Worm (Caenorhabditis elegans) whole organism, L4/young adult: ENCODE measurements around the gene C42D4.18.
A peak's percentile ranks its signal among the peaks of the same experiment; 100 is the strongest.

Experiments used
- W03F9.2 ChIP-seq: fragments of 150-350 bp; optimal IDR thresholded peaks from 2 replicates; lab custom pipeline; 2014; ENCODE audit warnings: missing biosample characterization, missing genetic modification characterization
- dao-5 ChIP-seq: sonication (generic microtip); optimal IDR thresholded peaks from 2 replicates; lab custom pipeline; 2016; ENCODE audit warnings: missing genotype, missing genetic modification characterization, moderate library complexity, missing compliant biosample characterization
- him-1 ChIP-seq: sonication (generic microtip); optimal IDR thresholded peaks from 2 replicates; lab custom pipeline; 2016; ENCODE audit warnings: missing genotype, missing genetic modification reagents, missing genetic modification characterization, missing compliant biosample characterization

The C42D4.18 gene

ce11 chrIV:7166553-7166952 lies at the start of gene C42D4.18:
C42D4.18 (plus strand) TSS chrIV:7166783.
- TF ChIP-seq him-1 (tag; lab: Kevin White, UChicago) (no peak), dao-5 (no peak), W03F9.2 (tag; lab: Kevin White, UChicago) (no peak)

DNA sequence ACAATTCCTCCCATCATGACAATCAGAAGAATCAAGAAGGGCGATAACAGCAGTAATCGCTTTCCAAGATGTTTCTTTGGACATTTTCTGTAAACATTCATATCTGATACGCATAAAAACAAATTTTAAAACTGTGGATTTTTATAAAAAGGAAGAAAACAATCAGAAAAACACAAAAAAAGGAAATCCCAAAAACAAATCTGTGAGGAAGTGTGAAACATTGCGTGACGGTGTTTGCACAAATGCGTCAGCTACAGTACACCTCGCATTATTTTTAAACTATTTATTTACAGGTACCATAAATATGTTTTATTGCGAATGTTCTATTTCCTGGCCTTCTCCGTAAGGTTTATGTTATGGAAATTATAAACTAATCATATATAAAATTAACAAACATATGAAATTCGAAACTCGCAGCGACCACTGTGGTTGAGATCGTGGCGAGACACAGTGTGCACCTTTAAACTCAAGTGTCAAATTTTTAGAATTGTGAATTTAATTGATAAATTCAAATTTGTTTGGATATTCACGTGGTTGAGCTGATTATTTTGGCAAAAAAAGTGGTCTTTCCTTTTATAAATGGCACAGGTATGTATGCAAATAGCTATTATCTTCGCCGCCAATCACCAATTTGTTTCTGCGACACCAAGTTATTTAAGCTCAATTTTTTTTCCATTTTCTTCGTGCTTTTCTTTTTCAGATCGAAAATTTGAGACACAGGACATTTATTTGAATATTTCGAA lies 45.1 kb upstream of the C42D4.18 start, which contains the start of the genes C34D4.10 and str-48:
C34D4.10 (minus strand) TSS at position 101 of the 743 bp plus-strand sequence.
str-48 (plus strand) TSS at position 693 of the 743 bp plus-strand sequence.
- TF ChIP-seq him-1 (tag; lab: Kevin White, UChicago), result no peak
- TF ChIP-seq W03F9.2 (tag; lab: Kevin White, UChicago), result no peak
- TF ChIP-seq dao-5, result no peak

DNA sequence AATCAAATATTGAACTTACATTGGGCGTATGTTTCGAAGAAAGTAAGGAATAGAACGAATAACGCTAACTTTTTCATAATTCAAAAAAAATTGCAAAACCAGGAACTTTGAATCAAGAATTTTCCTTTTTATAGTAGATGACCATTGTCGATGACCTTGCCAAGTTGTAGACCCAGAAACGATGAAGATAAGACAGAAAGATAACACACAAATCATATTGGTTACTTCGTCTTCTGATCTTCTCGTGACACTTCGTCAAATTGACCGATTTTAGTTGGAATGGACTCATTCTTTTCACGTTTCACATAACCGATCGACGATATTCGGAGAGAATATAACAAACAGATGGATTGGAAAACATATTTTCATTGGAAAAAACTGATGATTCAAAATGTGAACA lies 34.8 kb upstream of the C42D4.18 start, which contains the start of gene grsp-3:
grsp-3 (minus strand) TSS at position 149 of the 400 bp plus-strand sequence.
- no peak for TF ChIP-seq him-1 (tag; lab: Kevin White, UChicago)
- TF ChIP-seq W03F9.2 (tag; lab: Kevin White, UChicago), result no peak
- no peak for TF ChIP-seq dao-5

- TF ChIP-seq dao-5 (no peak), him-1 (tag; lab: Kevin White, UChicago) (no peak), W03F9.2 (tag; lab: Kevin White, UChicago) (no peak)
Measured at ce11 chrIV:7133140-7133539, 33.4 kb upstream of the C42D4.18 start, which contains the start of gene cyn-12. cyn-12 (minus strand) TSS chrIV:7133217.

DNA sequence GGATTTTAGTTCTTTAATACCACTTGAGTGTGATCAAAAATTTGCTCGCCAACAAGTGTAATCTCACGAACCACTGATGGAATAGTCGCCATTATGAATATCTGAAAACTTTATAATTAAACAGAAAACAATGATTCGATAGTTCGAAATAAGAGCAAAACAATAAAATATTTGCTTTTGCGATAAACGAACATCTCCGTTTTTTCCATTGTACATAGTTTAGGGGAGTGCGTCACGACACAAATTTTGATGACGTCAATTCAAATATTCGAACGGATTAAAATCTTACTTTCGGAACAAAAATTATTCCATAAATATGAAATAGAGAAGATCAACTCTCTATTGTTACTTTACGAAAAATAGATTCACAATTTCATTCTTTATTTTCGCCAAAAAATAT lies 32.6 kb upstream of the C42D4.18 start, which contains the start of gene mutd-1:
mutd-1 (minus strand) TSS at position 101 of the 400 bp plus-strand sequence.
- TF ChIP-seq W03F9.2 (tag; lab: Kevin White, UChicago) (no peak), him-1 (tag; lab: Kevin White, UChicago) (no peak), dao-5 (no peak)

ce11 chrIV:7139143-7139542 lies 27.4 kb upstream of the C42D4.18 start:
- TF ChIP-seq W03F9.2 (tag; lab: Kevin White, UChicago) (no peak), dao-5 (no peak), him-1 (tag; lab: Kevin White, UChicago) (no peak)

ce11 chrIV:7144670-7145257 lies 21.8 kb upstream of the C42D4.18 start, which contains the start of gene hecd-1:
hecd-1 (minus strand) TSS chrIV:7144720.
- TF ChIP-seq dao-5 (no peak), him-1 (tag; lab: Kevin White, UChicago) (no peak), W03F9.2 (tag; lab: Kevin White, UChicago) (no peak)

- TF ChIP-seq W03F9.2 (tag; lab: Kevin White, UChicago) (peak; percentile 21), dao-5 (no peak), him-1 (tag; lab: Kevin White, UChicago) (no peak)
Measured at ce11 chrIV:7147722-7148121, 18.9 kb upstream of the C42D4.18 start.

ce11 chrIV:7149020-7149601 lies 17.5 kb upstream of the C42D4.18 start, which contains the start of gene C34D4.4:
C34D4.4 (plus strand) TSS chrIV:7149361.
- no peak for TF ChIP-seq him-1 (tag; lab: Kevin White, UChicago)
- TF ChIP-seq W03F9.2 (tag; lab: Kevin White, UChicago), result no peak
- no peak for TF ChIP-seq dao-5

DNA sequence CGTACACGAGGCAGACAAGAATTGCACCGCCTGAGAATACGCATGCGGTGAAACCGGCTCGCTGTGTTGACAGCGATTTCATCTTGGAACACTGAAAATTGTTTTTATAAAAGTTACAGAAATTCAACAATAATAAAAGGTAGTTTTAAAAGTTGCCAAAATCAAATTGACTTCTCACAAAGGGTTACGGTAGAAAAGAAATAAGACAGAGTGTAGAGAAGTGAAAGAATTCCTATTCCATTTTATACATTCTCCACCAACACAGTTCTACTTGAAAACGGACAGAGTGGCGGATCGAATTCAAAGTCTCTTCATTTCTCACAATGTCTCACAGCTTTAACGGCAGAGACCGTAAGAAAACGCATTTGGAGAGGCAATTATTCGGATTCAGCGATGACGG lies 14.2 kb upstream of the C42D4.18 start, which contains the start of gene col-113:
col-113 (minus strand) TSS at position 101 of the 400 bp plus-strand sequence.
- TF ChIP-seq W03F9.2 (tag; lab: Kevin White, UChicago) (no peak), him-1 (tag; lab: Kevin White, UChicago) (no peak), dao-5 (no peak)

DNA sequence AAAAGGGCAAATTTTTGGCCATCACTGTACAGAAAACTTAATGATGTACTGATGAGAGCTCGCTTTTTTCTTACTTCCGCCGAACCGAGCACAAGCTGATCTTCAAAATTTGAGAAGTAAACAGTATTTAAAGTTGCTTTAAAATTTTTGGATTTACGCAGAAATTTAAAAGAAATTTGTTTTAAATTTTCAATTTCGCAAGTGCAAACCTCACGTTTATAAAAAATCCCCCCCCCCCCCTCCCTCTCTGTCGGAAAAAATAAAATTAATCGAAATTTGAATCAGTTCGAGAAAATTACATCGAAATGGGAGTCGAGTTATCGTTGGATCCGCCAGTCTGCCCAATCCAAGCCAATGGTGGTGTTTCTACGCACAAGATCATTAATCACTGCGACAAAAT lies 13.2 kb upstream of the C42D4.18 start, which contains the start of gene C34D4.3:
C34D4.3 (plus strand) TSS at position 301 of the 400 bp plus-strand sequence.
- no peak for TF ChIP-seq dao-5
- TF ChIP-seq W03F9.2 (tag; lab: Kevin White, UChicago), result no peak
- no peak for TF ChIP-seq him-1 (tag; lab: Kevin White, UChicago)

DNA sequence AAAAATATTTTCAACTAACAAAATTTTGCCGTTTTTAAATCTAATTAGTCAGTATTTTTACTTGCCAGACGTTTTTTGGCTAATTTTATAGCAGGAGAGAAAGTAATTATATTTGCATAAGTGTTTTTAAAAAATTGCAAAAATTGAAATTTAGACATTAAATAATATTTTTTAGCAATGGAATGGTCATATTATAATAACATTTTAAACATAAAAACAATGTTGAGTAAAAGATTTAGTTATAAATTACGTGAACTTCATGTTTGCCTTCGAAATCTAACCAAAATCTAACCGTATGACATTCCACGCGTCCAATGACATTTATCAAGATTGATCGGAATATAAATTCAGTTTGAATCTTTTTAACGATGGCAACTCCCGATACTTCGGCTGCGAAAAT lies 12.2 kb upstream of the C42D4.18 start, which contains the start of gene C34D4.2:
C34D4.2 (plus strand) TSS at position 301 of the 400 bp plus-strand sequence.
- TF ChIP-seq him-1 (tag; lab: Kevin White, UChicago) (no peak), W03F9.2 (tag; lab: Kevin White, UChicago) (no peak), dao-5 (no peak)

DNA sequence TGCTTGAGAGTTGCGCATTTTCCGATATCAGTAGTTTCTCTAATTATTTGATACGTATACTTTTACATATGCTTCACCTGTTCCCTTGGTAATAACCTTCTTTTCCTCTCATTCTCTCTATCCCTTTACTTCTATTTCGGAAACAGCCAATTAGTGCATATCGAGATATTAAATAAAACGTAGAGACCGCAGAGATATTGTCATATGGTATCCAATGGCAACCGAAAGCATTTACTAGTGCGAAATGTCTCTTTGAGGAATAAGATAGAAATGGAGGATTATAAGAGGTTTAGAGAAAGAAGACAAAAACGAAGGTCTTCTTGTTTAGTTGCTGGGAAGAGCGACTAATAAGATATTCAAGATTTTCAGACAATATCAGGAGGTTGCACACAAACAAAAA lies 10.2 kb upstream of the C42D4.18 start, which contains the start of gene maph-9:
maph-9 (plus strand) TSS at position 273 of the 400 bp plus-strand sequence.
- TF ChIP-seq him-1 (tag; lab: Kevin White, UChicago) (no peak), W03F9.2 (tag; lab: Kevin White, UChicago) (no peak), dao-5 (no peak)
